Worm (Caenorhabditis elegans) whole organism, mixed stage, embryonic: Measurements from ENCODE around the gene semo-1.

Experiments used
- ces-1 ChIP-seq: fragments of 150-350 bp; optimal IDR thresholded peaks from 2 replicates; lab custom pipeline; 2014; ENCODE audit warnings: missing biosample characterization, missing genetic modification reagents, missing genetic modification characterization
- cnd-1 ChIP-seq: fragments of 200-800 bp; sonication (Bioruptor generic); optimal IDR thresholded peaks from 2 replicates; lab custom pipeline; 2018; ENCODE audit warnings: mild to moderate bottlenecking, missing genetic modification characterization, missing compliant biosample characterization
- elt-3 ChIP-seq: fragments of 150-350 bp; optimal IDR thresholded peaks from 2 replicates; lab custom pipeline; 2014; ENCODE audit warnings: missing biosample characterization, missing genetic modification characterization
- flh-1 ChIP-seq: fragments of 200-800 bp; sonication (Bioruptor generic); optimal IDR thresholded peaks from 2 replicates; lab custom pipeline; 2018; ENCODE audit warnings: mild to moderate bottlenecking, missing genetic modification characterization, moderate library complexity, missing compliant biosample characterization
- lin-13 ChIP-seq: fragments of 150-350 bp; optimal IDR thresholded peaks from 2 replicates; lab custom pipeline; 2014; ENCODE audit warnings: missing biosample characterization, missing genetic modification characterization
- nhr-12 ChIP-seq: fragments of 150-350 bp; optimal IDR thresholded peaks from 2 replicates; lab custom pipeline; 2014; ENCODE audit warnings: missing biosample characterization, missing genetic modification characterization
- nhr-237 ChIP-seq: fragments of 150-350 bp; optimal IDR thresholded peaks from 2 replicates; lab custom pipeline; 2014; ENCODE audit warnings: missing biosample characterization, missing genetic modification characterization
- nhr-76 ChIP-seq: sonication (generic microtip); optimal IDR thresholded peaks from 2 replicates; lab custom pipeline; 2017; ENCODE audit warnings: missing biosample characterization, missing genetic modification characterization
- snpc-4 ChIP-seq: fragments of 150-350 bp; optimal IDR thresholded peaks from 2 replicates; lab custom pipeline; 2014; ENCODE audit warnings: missing biosample characterization, missing genetic modification characterization
- sptf-1 ChIP-seq: sonication (generic microtip); optimal IDR thresholded peaks from 2 replicates; lab custom pipeline; 2017; ENCODE audit warnings: mild to moderate bottlenecking, missing genetic modification characterization, moderate library complexity, missing compliant biosample characterization
- unc-39 ChIP-seq: fragments of 150-350 bp; optimal IDR thresholded peaks from 2 replicates; lab custom pipeline; 2014; ENCODE audit warnings: missing biosample characterization, missing genetic modification characterization
- unc-62 ChIP-seq: fragments of 150-350 bp; optimal IDR thresholded peaks from 2 replicates; lab custom pipeline; 2014; ENCODE audit warnings: missing biosample characterization, missing genetic modification reagents, missing genetic modification characterization
- zip-8 ChIP-seq: fragments of 150-350 bp; optimal IDR thresholded peaks from 2 replicates; lab custom pipeline; 2014; ENCODE audit warnings: missing biosample characterization, missing genetic modification characterization
- ztf-11 ChIP-seq: fragments of 150-350 bp; optimal IDR thresholded peaks from 2 replicates; lab custom pipeline; 2014; ENCODE audit warnings: missing biosample characterization, missing genetic modification characterization

ce11 chrIV:14083505-14083904, 32.5 kb downstream of the semo-1 start, which contains the start of gene F52B11.2:
- no peak for TF ChIP-seq ztf-11 (tag; lab: Kevin White, UChicago)
- no peak for TF ChIP-seq lin-13
- TF ChIP-seq elt-3 (tag; lab: Kevin White, UChicago): no peak
- TF ChIP-seq unc-62 (GFP tag; lab: Kevin White, UChicago): no peak
- TF ChIP-seq cnd-1: no peak
- no peak for TF ChIP-seq flh-1 (GFP tag; lab: Kevin White, UChicago)
- TF ChIP-seq snpc-4 (tag; lab: Kevin White, UChicago): no peak
- no peak for TF ChIP-seq nhr-76 (tag; lab: Kevin White, UChicago)
- no peak for TF ChIP-seq nhr-237 (tag; lab: Kevin White, UChicago)
- TF ChIP-seq unc-39 (tag; lab: Kevin White, UChicago): no peak
- TF ChIP-seq ces-1 (GFP tag; lab: Kevin White, UChicago): no peak
- TF ChIP-seq sptf-1 (tag; lab: Kevin White, UChicago): no peak
- TF ChIP-seq zip-8 (tag; lab: Kevin White, UChicago): no peak
- no peak for TF ChIP-seq nhr-12 (tag; lab: Kevin White, UChicago)
